Worm (Caenorhabditis elegans) whole organism, young adult: ENCODE data around the gene ZK455.5.

Experiments used
- Y53F4B.3 ChIP-seq: fragments of 200-800 bp; sonication (Bioruptor generic); IDR thresholded peaks from 2 replicates; pipeline ENCODE4 v1.3.6; 2022; ENCODE audit warnings: missing genetic modification reagents, missing genetic modification characterization, missing compliant biosample characterization
- ama-1 ChIP-seq, 3 experiments: fragments of 150-350 bp in 1 of 3; sonication (generic microtip) in 2 of 3; optimal IDR thresholded peaks; 2 replicates each; lab custom pipeline; 2014 to 2018; ENCODE audit warnings: missing biosample characterization in 2 of 3, missing genetic modification characterization in 2 of 3, missing genetic modification reagents in 2 of 3
- athp-1 ChIP-seq: sonication (generic microtip); optimal IDR thresholded peaks from 2 replicates; lab custom pipeline; 2017; ENCODE audit warnings: mild to moderate bottlenecking, missing genetic modification characterization, missing compliant biosample characterization
- attf-6 ChIP-seq: fragments of 200-800 bp; sonication (Bioruptor generic); IDR thresholded peaks from 2 replicates; pipeline ENCODE4 v1.3.6; 2022; ENCODE audit warnings: missing genetic modification reagents, missing genetic modification characterization, missing compliant biosample characterization
- hmg-20 ChIP-seq: fragments of 200-800 bp; sonication (Bioruptor generic); IDR thresholded peaks from 2 replicates; pipeline ENCODE4 v1.3.6; 2022; ENCODE audit warnings: missing genetic modification reagents, missing genetic modification characterization, missing compliant biosample characterization
- hrde-1 ChIP-seq: sonication (generic microtip); optimal IDR thresholded peaks from 2 replicates; lab custom pipeline; 2016; ENCODE audit warnings: missing genetic modification characterization, mild to moderate bottlenecking, missing compliant biosample characterization, moderate library complexity, missing genotype, missing genetic modification reagents, borderline replicate concordance
- lin-40 ChIP-seq: sonication (generic microtip); optimal IDR thresholded peaks from 2 replicates; lab custom pipeline; 2016; ENCODE audit warnings: missing genetic modification characterization, mild to moderate bottlenecking, missing compliant biosample characterization, missing genotype, missing genetic modification reagents
- lin-54 ChIP-seq: fragments of 200-800 bp; sonication (Bioruptor generic); optimal IDR thresholded peaks from 2 replicates; lab custom pipeline; 2018; ENCODE audit warnings: mild to moderate bottlenecking, missing genetic modification characterization, missing compliant biosample characterization
- madf-10 ChIP-seq: sonication (generic microtip); optimal IDR thresholded peaks from 2 replicates; lab custom pipeline; 2016; ENCODE audit warnings: mild to moderate bottlenecking, missing genetic modification characterization, missing compliant biosample characterization
- madf-6 ChIP-seq: fragments of 200-800 bp; sonication (Bioruptor generic); IDR thresholded peaks from 2 replicates; pipeline ENCODE4 v1.3.6; 2022; ENCODE audit warnings: missing genetic modification reagents, missing genetic modification characterization, missing compliant biosample characterization
- rcor-1 ChIP-seq: fragments of 200-800 bp; sonication (Bioruptor generic); IDR thresholded peaks from 2 replicates; pipeline ENCODE4 v1.3.6; 2022; ENCODE audit warnings: missing genetic modification reagents, missing genetic modification characterization, missing compliant biosample characterization
- tbx-9 ChIP-seq: sonication (generic microtip); optimal IDR thresholded peaks from 2 replicates; lab custom pipeline; 2016; ENCODE audit warnings: borderline replicate concordance, missing genetic modification characterization, inconsistent platforms, missing compliant biosample characterization

ce11 chrX:11328710-11329109, 2.0 kb upstream of the ZK455.5 start:
- no peak for TF ChIP-seq Y53F4B.3
- TF ChIP-seq lin-54 (GFP tag; lab: Kevin White, UChicago), result no peak
- TF ChIP-seq rcor-1 (GFP tag; lab: Robert Waterston, UW), result no peak
- TF ChIP-seq hrde-1 (tag; lab: Kevin White, UChicago), result no peak
- TF ChIP-seq madf-10, result no peak
- TF ChIP-seq tbx-9 (tag; lab: Kevin White, UChicago), result no peak
- TF ChIP-seq lin-40 (tag; lab: Kevin White, UChicago), result no peak
- TF ChIP-seq hmg-20 (GFP tag; lab: Robert Waterston, UW), result no peak
- no peak for TF ChIP-seq athp-1 (tag; lab: Kevin White, UChicago)
- TF ChIP-seq ama-1 (optimal IDR thresholded peaks at IDR 0.05; lab: Kevin White, UChicago), result no peak
- TF ChIP-seq ama-1 (GFP tag; optimal IDR thresholded peaks at IDR 0.05; lab: Kevin White, UChicago), result no peak
- no peak for TF ChIP-seq madf-6
- TF ChIP-seq attf-6, result no peak
